Worm (Caenorhabditis elegans): ENCODE data around the gene lips-17.

ce11 chrII:7594812-7595211 is 13.2 kb upstream of the lips-17 start, which contains the start of gene syd-1:
- TF ChIP-seq ceh-13 (GFP tag; optimal IDR thresholded peaks at IDR 0.05), result no peak
- TF ChIP-seq hnd-1 (tag; optimal IDR thresholded peaks at IDR 0.05), result no peak
- no peak for TF ChIP-seq tbx-11 (GFP tag; IDR thresholded peaks at IDR 0.05)

Measured in whole organism, early embryonic.